Fruit fly (Drosophila melanogaster) whole organism, prepupa: Measurements from ENCODE around the gene Ipp.
A peak's percentile ranks its signal among the peaks of the same experiment; 100 is the strongest.

Experiments used
- CG10631 ChIP-seq: fragments of 200-800 bp; sonication (Bioruptor generic); optimal IDR thresholded peaks from 2 replicates; lab custom pipeline; 2016; ENCODE audit warnings: missing biosample characterization, missing genetic modification characterization
- CG10669 ChIP-seq: fragments of 200-800 bp; sonication (Bioruptor generic); optimal IDR thresholded peaks from 3 replicates; lab custom pipeline; 2018; ENCODE audit warnings: missing biosample characterization, mild to moderate bottlenecking, missing genetic modification characterization, moderate library complexity
- CG11294 ChIP-seq: fragments of 200-800 bp; sonication (Bioruptor generic); IDR thresholded peaks from 2 replicates; pipeline ENCODE4 v1.3.6; 2022; ENCODE audit warnings: missing biosample characterization, missing genetic modification characterization
- CG11762 ChIP-seq: fragments of 200-800 bp; sonication (Bioruptor generic); optimal IDR thresholded peaks from 3 replicates; lab custom pipeline; 2016; ENCODE audit warnings: missing biosample characterization, missing genetic modification characterization; ENCODE audit not compliant: insufficient read depth
- CG11902 ChIP-seq: fragments of 200-800 bp; sonication (Bioruptor generic); optimal IDR thresholded peaks from 3 replicates; lab custom pipeline; 2016; ENCODE audit warnings: missing biosample characterization, missing genetic modification characterization
- CG15336 ChIP-seq: fragments of 200-800 bp; sonication (Bioruptor generic); IDR thresholded peaks from 2 replicates; pipeline ENCODE4 v1.3.6; 2022; ENCODE audit warnings: missing biosample characterization, missing genetic modification characterization
- CG1621 ChIP-seq: fragments of 200-800 bp; sonication (Bioruptor generic); optimal IDR thresholded peaks from 3 replicates; lab custom pipeline; 2018; ENCODE audit warnings: missing biosample characterization, mild to moderate bottlenecking, missing genetic modification characterization
- CG16779 ChIP-seq: fragments of 200-800 bp; sonication (Bioruptor generic); optimal IDR thresholded peaks from 3 replicates; lab custom pipeline; 2017; ENCODE audit warnings: missing biosample characterization, mild to moderate bottlenecking, missing genetic modification characterization
- CG31627 ChIP-seq: fragments of 200-800 bp; sonication (Bioruptor generic); optimal IDR thresholded peaks from 3 replicates; lab custom pipeline; 2016; ENCODE audit warnings: missing biosample characterization, missing genetic modification characterization
- CG32006 ChIP-seq: fragments of 200-800 bp; sonication (Bioruptor generic); optimal IDR thresholded peaks from 3 replicates; lab custom pipeline; 2017; ENCODE audit warnings: missing biosample characterization, mild to moderate bottlenecking, missing genetic modification characterization
- CG34406 ChIP-seq: fragments of 200-800 bp; sonication (Bioruptor generic); optimal IDR thresholded peaks from 3 replicates; lab custom pipeline; 2016; ENCODE audit warnings: missing biosample characterization, missing genetic modification characterization
- CG4318 ChIP-seq: fragments of 200-800 bp; sonication (Bioruptor generic); optimal IDR thresholded peaks from 3 replicates; lab custom pipeline; 2017; ENCODE audit warnings: missing biosample characterization, mild to moderate bottlenecking, missing genetic modification characterization
- CG6163 ChIP-seq: fragments of 200-800 bp; sonication (Bioruptor generic); IDR thresholded peaks from 3 replicates; pipeline ENCODE4 v1.3.6; 2022; ENCODE audit warnings: missing biosample characterization, missing genetic modification characterization
- CG6276 ChIP-seq: fragments of 200-800 bp; sonication (Bioruptor generic); optimal IDR thresholded peaks from 2 replicates; lab custom pipeline; 2017; ENCODE audit warnings: missing biosample characterization, mild to moderate bottlenecking, missing genetic modification characterization
- CG6792 ChIP-seq: fragments of 200-800 bp; sonication (Bioruptor generic); optimal IDR thresholded peaks from 3 replicates; lab custom pipeline; 2016; ENCODE audit warnings: missing biosample characterization, missing genetic modification characterization
- CG6808 ChIP-seq: fragments of 200-800 bp; sonication (Bioruptor generic); optimal IDR thresholded peaks from 3 replicates; lab custom pipeline; 2017; ENCODE audit warnings: missing biosample characterization, missing genetic modification characterization, mild to moderate bottlenecking, moderate library complexity, missing genetic modification reagents
- CG6854 ChIP-seq: fragments of 200-800 bp; sonication (Bioruptor generic); optimal IDR thresholded peaks from 2 replicates; lab custom pipeline; 2017; ENCODE audit warnings: missing biosample characterization, mild to moderate bottlenecking, missing genetic modification characterization
- CG7368 ChIP-seq: fragments of 200-800 bp; sonication (Bioruptor generic); optimal IDR thresholded peaks from 3 replicates; lab custom pipeline; 2016; ENCODE audit warnings: missing biosample characterization, missing genetic modification characterization
- CG8119 ChIP-seq: fragments of 200-800 bp; sonication (Bioruptor generic); IDR thresholded peaks from 3 replicates; pipeline ENCODE4 v1.3.6; 2022; ENCODE audit warnings: missing biosample characterization, missing genetic modification characterization
- CG8319 ChIP-seq: fragments of 200-800 bp; sonication (Bioruptor generic); optimal IDR thresholded peaks from 3 replicates; lab custom pipeline; 2016; ENCODE audit warnings: missing biosample characterization, missing genetic modification characterization
- CG8632 ChIP-seq: fragments of 200-800 bp; sonication (Bioruptor generic); optimal IDR thresholded peaks from 3 replicates; lab custom pipeline; 2016; ENCODE audit warnings: missing biosample characterization, missing genetic modification characterization
- CG9139 ChIP-seq: fragments of 200-800 bp; sonication (Bioruptor generic); optimal IDR thresholded peaks from 3 replicates; lab custom pipeline; 2017; ENCODE audit warnings: missing biosample characterization, mild to moderate bottlenecking, missing genetic modification characterization
- Eip75B ChIP-seq: fragments of 200-800 bp; sonication (Bioruptor generic); optimal IDR thresholded peaks from 3 replicates; lab custom pipeline; 2016; ENCODE audit warnings: missing biosample characterization, missing genetic modification characterization
- Ets21C ChIP-seq: fragments of 200-800 bp; sonication (Bioruptor generic); optimal IDR thresholded peaks from 3 replicates; lab custom pipeline; 2016; ENCODE audit warnings: missing biosample characterization, missing genetic modification characterization
- Ets96B ChIP-seq: fragments of 200-800 bp; optimal IDR thresholded peaks from 2 replicates; lab custom pipeline; 2019; ENCODE audit warnings: missing biosample characterization, mild to moderate bottlenecking, missing genetic modification characterization, moderate library complexity
- Hr38 ChIP-seq: sonication (Bioruptor generic); optimal IDR thresholded peaks from 2 replicates; lab custom pipeline; 2016; ENCODE audit warnings: missing biosample characterization, missing genetic modification characterization
- Hr39 ChIP-seq: fragments of 200-800 bp; sonication (Bioruptor generic); optimal IDR thresholded peaks from 2 replicates; lab custom pipeline; 2016; ENCODE audit warnings: missing biosample characterization, missing genetic modification characterization
- Lpt ChIP-seq: fragments of 200-800 bp; sonication (Bioruptor generic); optimal IDR thresholded peaks from 3 replicates; lab custom pipeline; 2016; ENCODE audit warnings: missing biosample characterization, missing genetic modification characterization
- Met ChIP-seq: fragments of 200-800 bp; sonication (Bioruptor generic); optimal IDR thresholded peaks from 3 replicates; lab custom pipeline; 2016; ENCODE audit warnings: missing biosample characterization, missing genetic modification characterization
- OdsH ChIP-seq: fragments of 200-800 bp; sonication (Bioruptor generic); optimal IDR thresholded peaks from 3 replicates; lab custom pipeline; 2016; ENCODE audit warnings: missing biosample characterization, missing genetic modification characterization
- Smox ChIP-seq: fragments of 200-800 bp; sonication (Bioruptor generic); optimal IDR thresholded peaks from 3 replicates; lab custom pipeline; 2016; ENCODE audit warnings: missing biosample characterization, missing genetic modification characterization
- Sox14 ChIP-seq: fragments of 200-800 bp; sonication (Bioruptor generic); optimal IDR thresholded peaks from 3 replicates; lab custom pipeline; 2016; ENCODE audit warnings: missing biosample characterization, missing genetic modification characterization
- Sox15 ChIP-seq: fragments of 200-800 bp; sonication (Bioruptor generic); optimal IDR thresholded peaks from 3 replicates; lab custom pipeline; 2016; ENCODE audit warnings: missing biosample characterization, missing genetic modification characterization
- achi ChIP-seq: fragments of 200-800 bp; sonication (Bioruptor generic); optimal IDR thresholded peaks from 3 replicates; lab custom pipeline; 2016; ENCODE audit warnings: missing biosample characterization, missing genetic modification characterization
- acj6 ChIP-seq: fragments of 200-800 bp; sonication (Bioruptor generic); optimal IDR thresholded peaks from 3 replicates; lab custom pipeline; 2016; ENCODE audit warnings: missing biosample characterization, missing genetic modification characterization
- cyc ChIP-seq: fragments of 200-800 bp; sonication (Bioruptor generic); optimal IDR thresholded peaks from 3 replicates; lab custom pipeline; 2016; ENCODE audit warnings: missing biosample characterization, missing genetic modification characterization
- dac ChIP-seq: fragments of 200-800 bp; sonication (Bioruptor generic); optimal IDR thresholded peaks from 2 replicates; lab custom pipeline; 2017; ENCODE audit warnings: missing biosample characterization, mild to moderate bottlenecking, missing genetic modification characterization
- dsx ChIP-seq: fragments of 200-800 bp; optimal IDR thresholded peaks from 3 replicates; lab custom pipeline; 2019; ENCODE audit warnings: missing biosample characterization, mild to moderate bottlenecking, missing genetic modification characterization, moderate library complexity; ENCODE audit not compliant: poor library complexity, severe bottlenecking
- esn ChIP-seq: fragments of 200-800 bp; sonication (Bioruptor generic); optimal IDR thresholded peaks from 2 replicates; lab custom pipeline; 2016; ENCODE audit warnings: missing biosample characterization, mild to moderate bottlenecking, missing genetic modification characterization, moderate library complexity
- fd59A ChIP-seq: fragments of 200-800 bp; sonication (Bioruptor generic); optimal IDR thresholded peaks from 2 replicates; lab custom pipeline; 2017; ENCODE audit warnings: missing biosample characterization, mild to moderate bottlenecking, missing genetic modification characterization, missing genetic modification reagents
- fd85E ChIP-seq: fragments of 200-800 bp; sonication (Bioruptor generic); optimal IDR thresholded peaks from 3 replicates; lab custom pipeline; 2016; ENCODE audit warnings: missing biosample characterization, missing genetic modification characterization
- lz ChIP-seq: fragments of 200-800 bp; sonication (Bioruptor generic); optimal IDR thresholded peaks from 3 replicates; lab custom pipeline; 2016; ENCODE audit warnings: missing biosample characterization, missing genetic modification characterization
- net ChIP-seq: fragments of 200-800 bp; sonication (Bioruptor generic); optimal IDR thresholded peaks from 3 replicates; lab custom pipeline; 2016; ENCODE audit warnings: missing biosample characterization, missing genetic modification characterization
- pdm3 ChIP-seq: fragments of 200-800 bp; sonication (Bioruptor generic); optimal IDR thresholded peaks from 3 replicates; lab custom pipeline; 2016; ENCODE audit warnings: missing biosample characterization, missing genetic modification characterization
- salr ChIP-seq, 2 experiments: fragments of 200-800 bp; sonication (Bioruptor generic); optimal IDR thresholded peaks; 3 replicates each; lab custom pipeline; 2016 to 2018; ENCODE audit warnings: missing biosample characterization in 2 of 2, missing genetic modification characterization in 2 of 2, mild to moderate bottlenecking in 1 of 2
- spab ChIP-seq: fragments of 200-800 bp; sonication (Bioruptor generic); optimal IDR thresholded peaks from 2 replicates; lab custom pipeline; 2017; ENCODE audit warnings: missing biosample characterization, mild to moderate bottlenecking, missing genetic modification characterization, missing genetic modification reagents
- svp ChIP-seq: fragments of 200-800 bp; sonication (Bioruptor generic); peaks from one replicate; lab custom pipeline; 2016; ENCODE audit warnings: missing biosample characterization, missing genetic modification characterization
- vri ChIP-seq: fragments of 200-800 bp; sonication (Bioruptor generic); optimal IDR thresholded peaks from 3 replicates; lab custom pipeline; 2016; ENCODE audit warnings: missing biosample characterization, mild to moderate bottlenecking, missing genetic modification characterization

Ipp gene

dm6 chr3R:14006224-14006892 lies 47.8 kb downstream of the Ipp start (continued):
- TF ChIP-seq net (GFP tag; lab: Kevin White, UChicago) (peak; percentile 78), Smox (GFP tag; lab: Kevin White, UChicago) (peak; percentile 46), CG6808 (GFP tag; lab: Kevin White, UChicago) (peak; percentile 75), Ets21C (GFP tag; lab: Kevin White, UChicago) (peak; percentile 8), OdsH (GFP tag; lab: Kevin White, UChicago) (peak; percentile 51), CG8632 (GFP tag; lab: Kevin White, UChicago) (peak; percentile 76), CG4318 (GFP tag; lab: Kevin White, UChicago) (no peak), CG9139 (GFP tag; lab: Kevin White, UChicago) (peak; percentile 90), cyc (GFP tag; lab: Kevin White, UChicago) (peak; percentile 55)

DNA sequence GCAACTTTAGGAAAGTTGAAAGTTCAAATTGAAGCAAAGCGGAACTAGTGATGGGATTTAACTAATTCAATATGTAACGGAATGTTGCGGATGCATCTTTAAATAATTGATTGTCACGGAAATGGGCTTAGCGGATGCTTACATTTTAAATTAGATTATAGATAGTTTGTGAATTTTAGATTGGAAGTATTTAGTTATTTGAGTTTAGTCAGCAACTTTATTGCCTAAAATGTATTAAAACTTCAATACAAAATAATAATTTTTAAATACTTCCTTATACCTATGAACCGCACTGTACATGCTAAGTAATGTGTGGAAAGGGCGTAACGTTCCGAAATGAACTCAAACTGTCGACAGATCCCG lies 48.3 kb downstream of the Ipp start:
- TF ChIP-seq Hr39: peak; percentile 76
- no peak for TF ChIP-seq CG11294
- TF ChIP-seq dsx (GFP tag; lab: Kevin White, UChicago): peak; percentile 58
- peak; percentile 88 for TF ChIP-seq CG10669 (GFP tag; lab: Kevin White, UChicago)
- peak; percentile 70 for TF ChIP-seq achi
- TF ChIP-seq CG8632 (GFP tag; lab: Kevin White, UChicago): peak; percentile 74
- no peak for TF ChIP-seq Eip75B (GFP tag; lab: Kevin White, UChicago)
- peak; percentile 19 for TF ChIP-seq vri
- TF ChIP-seq Ets96B (tag; lab: Kevin White, UChicago): peak; percentile 86
- TF ChIP-seq net (GFP tag; lab: Kevin White, UChicago): no peak
- peak; percentile 47 for TF ChIP-seq CG6854 (GFP tag; lab: Kevin White, UChicago)
- peak; percentile 69 for TF ChIP-seq CG11902
- peak; percentile 75 for TF ChIP-seq Sox15 (GFP tag; lab: Kevin White, UChicago)
- TF ChIP-seq acj6: peak; percentile 82
- peak; percentile 6 to 63 for TF ChIP-seq salr (GFP tag; optimal IDR thresholded peaks at IDR 0.05; lab: Kevin White, UChicago)
- TF ChIP-seq Met: peak; percentile 85
- peak; percentile 76 for TF ChIP-seq esn
- TF ChIP-seq Sox14 (GFP tag; lab: Kevin White, UChicago): peak; percentile 76
- TF ChIP-seq dac (GFP tag; lab: Kevin White, UChicago): no peak
- peak; percentile 59 for TF ChIP-seq CG8119 (GFP tag; lab: Robert Waterston, UW)
- TF ChIP-seq CG11762 (GFP tag; lab: Kevin White, UChicago): peak; percentile 67
- TF ChIP-seq CG8319: no peak
- TF ChIP-seq CG6163: no peak
- TF ChIP-seq pdm3 (GFP tag; lab: Kevin White, UChicago): peak; percentile 74
- peak; percentile 58 for TF ChIP-seq CG6792 (GFP tag; lab: Kevin White, UChicago)
- peak; percentile 52 for TF ChIP-seq lz
- peak; percentile 21; the same call in 1 of the 2 replicates for TF ChIP-seq CG15336 (GFP tag; lab: Robert Waterston, UW)
- TF ChIP-seq Hr38: no peak
- peak; percentile 25 for TF ChIP-seq fd85E (GFP tag; lab: Kevin White, UChicago)
- no peak for TF ChIP-seq Lpt
- peak; percentile 68 for TF ChIP-seq CG10631
- TF ChIP-seq CG6276 (GFP tag; lab: Kevin White, UChicago): no peak
- peak; percentile 57 for TF ChIP-seq cyc (GFP tag; lab: Kevin White, UChicago)
- peak; percentile 94 for TF ChIP-seq svp (GFP tag; lab: Kevin White, UChicago)
- peak; percentile 83 for TF ChIP-seq OdsH (GFP tag; lab: Kevin White, UChicago)
- peak; percentile 78 for TF ChIP-seq CG31627
- TF ChIP-seq Ets21C (GFP tag; lab: Kevin White, UChicago): peak; percentile 55
- peak; percentile 36 for TF ChIP-seq CG32006 (GFP tag; lab: Kevin White, UChicago)
- TF ChIP-seq CG34406 (GFP tag; lab: Kevin White, UChicago): peak; percentile 84
- peak; percentile 52 for TF ChIP-seq CG9139 (GFP tag; lab: Kevin White, UChicago)
- TF ChIP-seq CG1621 (tag; lab: Kevin White, UChicago): peak; percentile 56
- TF ChIP-seq CG16779 (tag; lab: Kevin White, UChicago): peak; percentile 30
- peak; percentile 82 for TF ChIP-seq spab (GFP tag; lab: Kevin White, UChicago)
- peak; percentile 84 for TF ChIP-seq fd59A (GFP tag; lab: Kevin White, UChicago)
- TF ChIP-seq CG7368 (GFP tag; lab: Kevin White, UChicago): peak; percentile 16
